Fruit fly (Drosophila melanogaster) whole organism, wandering third instar larva: ENCODE data around the gene emc.

Source experiments
- Abd-B ChIP-seq: fragments of >200 bp; optimal IDR thresholded peaks from 2 replicates; lab custom pipeline; 2017; ENCODE audit warnings: missing biosample characterization, missing genetic modification characterization
- CG32264 ChIP-seq: fragments of 200-800 bp; sonication (Bioruptor generic); optimal IDR thresholded peaks from 2 replicates; lab custom pipeline; 2016; ENCODE audit warnings: missing biosample characterization, missing genetic modification characterization
- CG9705 ChIP-seq: fragments of 200-800 bp; sonication (Bioruptor generic); optimal IDR thresholded peaks from 2 replicates; lab custom pipeline; 2018; ENCODE audit warnings: missing biosample characterization, mild to moderate bottlenecking, missing genetic modification characterization
- CrebA ChIP-seq: fragments of 200-800 bp; sonication (Bioruptor generic); optimal IDR thresholded peaks from 2 replicates; lab custom pipeline; 2016; ENCODE audit warnings: missing biosample characterization, mild to moderate bottlenecking, missing genetic modification characterization, borderline replicate concordance
- Dfd ChIP-seq: fragments of >200 bp; optimal IDR thresholded peaks from 2 replicates; lab custom pipeline; 2017; ENCODE audit warnings: missing biosample characterization, missing genetic modification characterization
- Dif ChIP-seq: fragments of 200-275, 200-300 bp; sonication (Bioruptor generic); optimal IDR thresholded peaks from 2 replicates; lab custom pipeline; 2018; ENCODE audit warnings: missing biosample characterization, missing genetic modification characterization; ENCODE audit not compliant: partially characterized antibody
- GATAd ChIP-seq: sonication (Bioruptor generic); optimal IDR thresholded peaks from 2 replicates; lab custom pipeline; 2016; ENCODE audit warnings: missing biosample characterization, missing genetic modification characterization
- HLH106 ChIP-seq: fragments of 200-800 bp; optimal IDR thresholded peaks from 3 replicates; lab custom pipeline; 2019; ENCODE audit warnings: missing biosample characterization, mild to moderate bottlenecking, missing genetic modification characterization, moderate library complexity
- Hnf4 ChIP-seq: fragments of 200-800 bp; sonication (Bioruptor generic); optimal IDR thresholded peaks from 2 replicates; lab custom pipeline; 2016; ENCODE audit warnings: missing biosample characterization, mild to moderate bottlenecking, missing genetic modification characterization
- Hr78 ChIP-seq: fragments of >200 bp; optimal IDR thresholded peaks from 2 replicates; lab custom pipeline; 2017; ENCODE audit warnings: missing biosample characterization, missing genetic modification characterization
- Hr83 ChIP-seq: fragments of 200-300 bp; sonication (Bioruptor generic); optimal IDR thresholded peaks from 2 replicates; lab custom pipeline; 2016; ENCODE audit warnings: missing biosample characterization, mild to moderate bottlenecking, missing genetic modification characterization, moderate library complexity; ENCODE audit not compliant: poor library complexity, severe bottlenecking
- Jra ChIP-seq: sonication (Bioruptor generic); optimal IDR thresholded peaks from 2 replicates; lab custom pipeline; 2016; ENCODE audit warnings: missing biosample characterization, missing genetic modification characterization
- Mio ChIP-seq: sonication (Bioruptor generic); optimal IDR thresholded peaks from 2 replicates; lab custom pipeline; 2016; ENCODE audit warnings: missing biosample characterization, missing genetic modification characterization
- Myc ChIP-seq: fragments of >200 bp; optimal IDR thresholded peaks from 2 replicates; lab custom pipeline; 2017
- N ChIP-seq: fragments of >200 bp; optimal IDR thresholded peaks from 2 replicates; lab custom pipeline; 2018; ENCODE audit warnings: missing biosample characterization, missing external identifiers, missing genetic modification characterization
- OdsH ChIP-seq: fragments of 200-800 bp; sonication (Bioruptor generic); optimal IDR thresholded peaks from 2 replicates; lab custom pipeline; 2016; ENCODE audit warnings: missing biosample characterization, mild to moderate bottlenecking, missing genetic modification characterization
- Rel ChIP-seq, 2 experiments: fragments of 200-800 bp; sonication (Bioruptor generic) in 1 of 2; optimal IDR thresholded peaks; 2 replicates in 1 of 2; 3 replicates in 1 of 2; lab custom pipeline; 2016 to 2019; ENCODE audit warnings: mild to moderate bottlenecking in 2 of 2, missing biosample characterization in 2 of 2, missing genetic modification characterization in 2 of 2, moderate library complexity in 1 of 2
- Sp1 ChIP-seq: fragments of 200-800 bp; sonication (Bioruptor generic); optimal IDR thresholded peaks from 3 replicates; lab custom pipeline; 2019; ENCODE audit warnings: missing biosample characterization, mild to moderate bottlenecking, missing genetic modification characterization, moderate library complexity
- Vsx2 ChIP-seq: fragments of 200-300, 225-300 bp; sonication (Bioruptor generic); optimal IDR thresholded peaks from 2 replicates; lab custom pipeline; 2018; ENCODE audit warnings: missing biosample characterization, missing genetic modification characterization; ENCODE audit not compliant: partially characterized antibody
- br ChIP-seq: fragments of 200-800 bp; sonication (Bioruptor generic); optimal IDR thresholded peaks from 2 replicates; lab custom pipeline; 2016; ENCODE audit warnings: missing biosample characterization, missing genetic modification characterization
- brk ChIP-seq: fragments of 200-800 bp; sonication (Bioruptor generic); optimal IDR thresholded peaks from 2 replicates; lab custom pipeline; 2016; ENCODE audit warnings: missing biosample characterization, mild to moderate bottlenecking, missing genetic modification characterization
- dl ChIP-seq, 2 experiments: fragments of 175-275, 200-275 bp in 1 of 2; fragments of 200-275 bp in 1 of 2; sonication (Bioruptor generic); optimal IDR thresholded peaks; lab custom pipeline; 2018; ENCODE audit warnings: mild to moderate bottlenecking in 2 of 2, missing biosample characterization in 2 of 2, missing genetic modification characterization in 2 of 2, moderate library complexity in 2 of 2; ENCODE audit not compliant: partially characterized antibody in 2 of 2, insufficient read depth in 1 of 2
- dmrt93B ChIP-seq: fragments of 200-800 bp; sonication (Bioruptor generic); optimal IDR thresholded peaks from 2 replicates; lab custom pipeline; 2018; ENCODE audit warnings: missing biosample characterization, mild to moderate bottlenecking, missing genetic modification characterization
- dsf ChIP-seq: sonication (Bioruptor generic); optimal IDR thresholded peaks from 2 replicates; lab custom pipeline; 2016; ENCODE audit warnings: missing biosample characterization, missing genetic modification characterization, borderline replicate concordance
- ey ChIP-seq: fragments of 200-800 bp; sonication (Bioruptor generic); optimal IDR thresholded peaks from 2 replicates; lab custom pipeline; 2016; ENCODE audit warnings: missing biosample characterization, missing genetic modification characterization
- foxo ChIP-seq, 2 experiments: fragments of 200-800 bp; sonication (Bioruptor generic); optimal IDR thresholded peaks; 2 replicates in 1 of 2; 3 replicates in 1 of 2; lab custom pipeline; 2016 to 2017; ENCODE audit warnings: missing biosample characterization in 2 of 2, missing genetic modification characterization in 2 of 2
- fru ChIP-seq: fragments of 200-800 bp; sonication (Bioruptor generic); optimal IDR thresholded peaks from 3 replicates; lab custom pipeline; 2016; ENCODE audit warnings: missing biosample characterization, mild to moderate bottlenecking, missing genetic modification characterization
- h ChIP-seq: fragments of 200-800 bp; sonication (Bioruptor generic); optimal IDR thresholded peaks from 3 replicates; lab custom pipeline; 2016; ENCODE audit warnings: missing biosample characterization, mild to moderate bottlenecking, missing genetic modification characterization
- jim ChIP-seq: fragments of 175-275, 200-325 bp; sonication (Bioruptor generic); optimal IDR thresholded peaks from 2 replicates; lab custom pipeline; 2016; ENCODE audit warnings: missing biosample characterization, mild to moderate bottlenecking, missing genetic modification characterization
- lola ChIP-seq: fragments of >200 bp; optimal IDR thresholded peaks from 2 replicates; lab custom pipeline; 2017; ENCODE audit warnings: missing biosample characterization, missing genetic modification characterization
- pan ChIP-seq: fragments of >200 bp; optimal IDR thresholded peaks from 2 replicates; lab custom pipeline; 2017
- psq ChIP-seq: fragments of 200-800 bp; sonication (Bioruptor generic); optimal IDR thresholded peaks from 3 replicates; lab custom pipeline; 2017; ENCODE audit warnings: missing biosample characterization, mild to moderate bottlenecking, missing genetic modification characterization, moderate library complexity
- rgr ChIP-seq: fragments of 200-800 bp; sonication (Bioruptor generic); optimal IDR thresholded peaks from 3 replicates; lab custom pipeline; 2016; ENCODE audit warnings: missing biosample characterization, mild to moderate bottlenecking, missing genetic modification characterization
- sage ChIP-seq: fragments of 200-800 bp; sonication (Bioruptor generic); optimal IDR thresholded peaks from 2 replicates; lab custom pipeline; 2016; ENCODE audit warnings: missing biosample characterization, mild to moderate bottlenecking, missing genetic modification characterization
- sv ChIP-seq: fragments of 200-800 bp; sonication (Bioruptor generic); optimal IDR thresholded peaks from 3 replicates; lab custom pipeline; 2016; ENCODE audit warnings: missing biosample characterization, missing genetic modification characterization
- tai ChIP-seq: sonication (Bioruptor generic); optimal IDR thresholded peaks from 2 replicates; lab custom pipeline; 2016; ENCODE audit warnings: missing biosample characterization, missing genetic modification characterization
- usp ChIP-seq: fragments of >200 bp; optimal IDR thresholded peaks from 2 replicates; lab custom pipeline; 2017; ENCODE audit warnings: missing biosample characterization, missing genetic modification characterization
- woc ChIP-seq: sonication (Bioruptor generic); optimal IDR thresholded peaks from 2 replicates; lab custom pipeline; 2016; ENCODE audit warnings: missing biosample characterization, mild to moderate bottlenecking, missing genetic modification characterization

Gene emc

DNA sequence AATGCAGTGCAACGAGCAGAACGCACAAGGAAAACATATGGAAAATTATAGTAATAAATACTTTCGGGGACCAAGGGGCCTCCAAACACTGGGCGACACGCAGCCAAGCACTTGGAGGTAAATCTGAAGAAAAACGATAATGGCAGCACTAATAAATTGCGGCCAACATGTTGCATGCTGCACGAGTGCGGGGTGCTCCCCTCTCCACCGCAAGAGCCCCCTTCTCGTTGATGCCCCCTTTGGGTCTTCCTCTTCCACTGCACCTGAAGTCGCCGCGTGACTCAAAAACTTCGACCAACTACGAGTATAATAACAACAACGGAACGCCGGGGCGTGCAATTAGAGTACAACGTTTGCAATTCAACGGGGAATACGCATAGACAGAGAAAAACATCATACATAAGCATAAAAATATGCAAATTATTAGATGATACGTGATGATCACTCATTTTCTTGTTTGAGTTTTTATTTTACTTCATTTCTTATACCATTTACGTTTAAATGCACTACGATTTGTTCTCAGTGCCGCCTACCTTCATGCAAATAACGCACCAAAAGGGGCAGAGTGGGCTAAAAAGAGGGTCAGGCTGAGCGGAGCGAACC is 52.8 kb downstream of the emc start:
- TF ChIP-seq Jra (GFP tag; lab: Kevin White, UChicago) (peak; percentile 13), CrebA (GFP tag; lab: Kevin White, UChicago) (no peak), Hr78 (no peak), fru (peak; percentile 78), h (GFP tag; lab: Kevin White, UChicago) (peak; percentile 76), ey (peak; percentile 78), Rel (GFP tag; optimal IDR thresholded peaks at IDR 0.05; lab: Kevin White, UChicago) (no peak), Rel (tag; optimal IDR thresholded peaks at IDR 0.05; lab: Kevin White, UChicago) (peak; percentile 19), Hnf4 (GFP tag; lab: Kevin White, UChicago) (peak; percentile 46), brk (peak; percentile 7), br (GFP tag; lab: Kevin White, UChicago) (peak; percentile 65), foxo (GFP tag; optimal IDR thresholded peaks at IDR 0.05; lab: Kevin White, UChicago) (peak in 1 of 2 experiments; percentile 74), GATAd (GFP tag; lab: Kevin White, UChicago) (no peak), tai (peak; percentile 33), sage (GFP tag; lab: Kevin White, UChicago) (peak; percentile 55), rgr (GFP tag; lab: Kevin White, UChicago) (peak; percentile 72), Sp1 (peak; percentile 86), CG9705 (GFP tag; lab: Kevin White, UChicago) (peak; percentile 62), psq (GFP tag; lab: Kevin White, UChicago) (peak; percentile 39), N (no peak), woc (GFP tag; lab: Kevin White, UChicago) (peak; percentile 28), OdsH (GFP tag; lab: Kevin White, UChicago) (peak; percentile 77), HLH106 (tag; lab: Kevin White, UChicago) (peak; percentile 87), CG32264 (GFP tag; lab: Kevin White, UChicago) (no peak), dmrt93B (GFP tag; lab: Kevin White, UChicago) (peak; percentile 65)

DNA sequence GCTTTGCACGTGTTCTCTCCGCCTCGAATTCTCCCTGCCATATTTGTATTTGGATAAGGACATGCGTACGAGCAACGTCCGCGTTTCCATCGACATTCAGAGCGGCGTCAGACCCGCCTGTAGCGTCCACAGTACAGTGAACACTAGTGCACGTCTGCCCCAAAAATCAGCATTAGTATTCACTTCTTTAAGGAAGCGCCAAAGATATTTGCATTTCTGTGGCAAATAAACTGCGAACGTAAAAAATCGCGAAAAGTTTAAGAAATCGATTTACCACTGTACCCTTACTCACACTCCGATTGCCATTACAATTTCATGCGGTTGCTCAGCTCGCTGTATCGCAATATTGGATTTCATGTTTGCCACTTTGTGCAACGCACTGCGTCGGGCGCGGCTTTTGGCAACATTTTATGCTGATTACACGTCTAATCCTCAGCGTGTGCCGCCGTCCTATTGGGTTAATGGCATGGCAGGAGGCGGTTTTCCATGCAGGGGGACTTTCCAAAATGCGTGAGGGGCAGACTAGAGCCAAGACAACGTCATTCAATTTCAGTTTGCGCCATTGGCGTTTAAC is 53.6 kb downstream of the emc start:
- TF ChIP-seq CG9705 (GFP tag; lab: Kevin White, UChicago), result peak; percentile 94
- peak; percentile 90 for TF ChIP-seq Hr83
- TF ChIP-seq dl (GFP tag; optimal IDR thresholded peaks at IDR 0.05; lab: Kevin White, UChicago; ENCODE audit: insufficient read depth in 1 of 2, partially characterized antibody in 2 of 2), result no peak
- no peak for TF ChIP-seq Dif (GFP tag; lab: Kevin White, UChicago)
- TF ChIP-seq brk, result peak; percentile 92
- TF ChIP-seq OdsH (GFP tag; lab: Kevin White, UChicago), result peak; percentile 96
- peak; percentile 94 for TF ChIP-seq sage (GFP tag; lab: Kevin White, UChicago)
- no peak for TF ChIP-seq Hr78
- peak; percentile 94 for TF ChIP-seq CG32264 (GFP tag; lab: Kevin White, UChicago)
- TF ChIP-seq sv (GFP tag; lab: Kevin White, UChicago), result peak; percentile 75
- TF ChIP-seq Mio (GFP tag; lab: Kevin White, UChicago), result peak; percentile 88
- no peak for TF ChIP-seq Myc (lab: Kevin White, UChicago)
- TF ChIP-seq tai, result peak; percentile 97
- peak; percentile 78 for TF ChIP-seq GATAd (GFP tag; lab: Kevin White, UChicago)
- peak; percentile 97 for TF ChIP-seq ey
- TF ChIP-seq dsf (GFP tag; lab: Kevin White, UChicago), result peak; percentile 87
- TF ChIP-seq dmrt93B (GFP tag; lab: Kevin White, UChicago), result peak; percentile 93
- no peak for TF ChIP-seq Vsx2 (GFP tag; lab: Kevin White, UChicago)
- TF ChIP-seq usp (GFP tag; lab: Kevin White, UChicago), result no peak
- TF ChIP-seq Jra (GFP tag; lab: Kevin White, UChicago), result peak; percentile 95
- peak; percentile 98 for TF ChIP-seq br (GFP tag; lab: Kevin White, UChicago)
- peak; percentile 91 for TF ChIP-seq woc (GFP tag; lab: Kevin White, UChicago)
- TF ChIP-seq Dfd (GFP tag; lab: Kevin White, UChicago), result no peak
- no peak for TF ChIP-seq pan (lab: Kevin White, UChicago)
- TF ChIP-seq lola, result no peak
- TF ChIP-seq Hnf4 (GFP tag; lab: Kevin White, UChicago), result peak; percentile 98
- TF ChIP-seq Abd-B, result no peak
- TF ChIP-seq N, result no peak
- peak; percentile 73 for TF ChIP-seq CrebA (GFP tag; lab: Kevin White, UChicago)
- TF ChIP-seq jim, result peak; percentile 71
- TF ChIP-seq rgr (GFP tag; lab: Kevin White, UChicago), result peak; percentile 97
- peak; percentile 68 for TF ChIP-seq Rel (GFP tag; optimal IDR thresholded peaks at IDR 0.05; lab: Kevin White, UChicago)
- peak; percentile 84 for TF ChIP-seq Rel (tag; optimal IDR thresholded peaks at IDR 0.05; lab: Kevin White, UChicago)
- TF ChIP-seq Sp1, result peak; percentile 94
- peak; percentile 97 for TF ChIP-seq h (GFP tag; lab: Kevin White, UChicago)
- peak; percentile 95 for TF ChIP-seq fru
- peak; percentile 92 for TF ChIP-seq psq (GFP tag; lab: Kevin White, UChicago)
- TF ChIP-seq HLH106 (tag; lab: Kevin White, UChicago), result peak; percentile 96
- peak; percentile 76 to 98 for TF ChIP-seq foxo (GFP tag; optimal IDR thresholded peaks at IDR 0.05; lab: Kevin White, UChicago)
